Fruit fly (Drosophila melanogaster) whole organism: ENCODE measurements around the gene CG17193.

Experiments
- CG8478 ChIP-seq: fragments of >200 bp; optimal IDR thresholded peaks from 2 replicates; lab custom pipeline; 2018; ENCODE audit warnings: inconsistent platforms
- Dll ChIP-seq: fragments of >200 bp; optimal IDR thresholded peaks from 2 replicates; lab custom pipeline; 2017
- EcR ChIP-seq, 2 experiments: fragments of >200 bp; optimal IDR thresholded peaks; 2 replicates each; lab custom pipeline; 2017; ENCODE audit warnings: missing biosample characterization in 2 of 2, missing genetic modification characterization in 2 of 2, missing genetic modification reagents in 2 of 2
- pan ChIP-seq: fragments of >200 bp; optimal IDR thresholded peaks from 2 replicates; lab custom pipeline; 2017
- psq ChIP-seq: fragments of >200 bp; optimal IDR thresholded peaks from 2 replicates; lab custom pipeline; 2017
- usp ChIP-seq: fragments of >200 bp; optimal IDR thresholded peaks from 2 replicates; lab custom pipeline; 2017; ENCODE audit warnings: missing biosample characterization, missing genetic modification characterization, mixed read lengths

CG17193 gene

DNA sequence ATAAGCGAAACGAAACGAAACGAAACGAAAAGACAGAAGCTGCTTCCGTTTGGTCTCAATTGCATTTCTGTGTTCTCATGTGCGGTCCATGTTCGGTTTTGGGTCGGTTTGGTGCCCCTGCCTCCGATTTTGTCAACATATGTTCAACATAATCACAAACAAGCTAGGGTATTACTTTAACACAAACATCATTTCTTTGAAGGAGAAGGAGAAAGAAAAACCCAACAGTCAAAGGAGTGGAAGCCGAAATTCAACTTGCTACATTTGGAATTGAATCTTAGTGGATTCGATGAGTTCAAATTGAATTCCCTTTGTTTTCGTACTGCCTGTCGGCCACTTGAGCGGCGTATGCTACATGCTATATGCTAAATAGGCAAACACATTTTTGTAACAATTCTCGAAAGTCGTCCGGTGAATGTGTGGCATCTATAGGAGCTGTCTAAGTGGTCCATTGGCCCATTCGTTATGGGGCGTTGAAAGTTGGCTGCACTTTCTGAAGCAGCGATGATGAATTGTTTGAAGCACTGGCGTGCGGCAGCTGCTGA, 58.3 kb downstream of the CG17193 start:
- TF ChIP-seq usp (GFP tag; lab: Kevin White, UChicago) (no peak), pan (lab: Kevin White, UChicago) (no peak), CG8478 (lab: Kevin White, UChicago) (no peak), EcR (GFP tag; optimal IDR thresholded peaks at IDR 0.05; lab: Kevin White, UChicago) (no peak), Dll (lab: Kevin White, UChicago) (no peak), psq (lab: Kevin White, UChicago) (no peak)

DNA sequence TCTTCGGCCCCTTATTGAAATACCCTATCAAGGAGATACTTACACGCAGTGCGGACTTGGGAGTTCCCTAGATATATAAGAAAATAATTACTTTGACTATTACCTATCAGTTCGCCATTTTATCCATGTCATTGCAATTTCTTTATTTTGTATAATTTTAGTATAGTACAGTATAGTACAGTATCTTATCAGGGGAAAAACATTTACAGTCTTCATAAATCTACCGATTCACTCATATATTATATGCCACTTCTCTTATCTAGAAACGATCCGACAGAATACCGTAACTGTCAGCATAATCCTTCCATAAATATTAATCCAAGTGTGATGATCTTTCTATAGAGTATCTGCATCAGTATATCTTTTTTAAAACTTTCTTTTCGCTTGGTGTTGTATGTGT, 59.5 kb downstream of the CG17193 start:
- TF ChIP-seq usp (GFP tag; lab: Kevin White, UChicago) (no peak), Dll (lab: Kevin White, UChicago) (no peak), CG8478 (lab: Kevin White, UChicago) (no peak), psq (lab: Kevin White, UChicago) (no peak), pan (lab: Kevin White, UChicago) (no peak), EcR (GFP tag; optimal IDR thresholded peaks at IDR 0.05; lab: Kevin White, UChicago) (no peak)

DNA sequence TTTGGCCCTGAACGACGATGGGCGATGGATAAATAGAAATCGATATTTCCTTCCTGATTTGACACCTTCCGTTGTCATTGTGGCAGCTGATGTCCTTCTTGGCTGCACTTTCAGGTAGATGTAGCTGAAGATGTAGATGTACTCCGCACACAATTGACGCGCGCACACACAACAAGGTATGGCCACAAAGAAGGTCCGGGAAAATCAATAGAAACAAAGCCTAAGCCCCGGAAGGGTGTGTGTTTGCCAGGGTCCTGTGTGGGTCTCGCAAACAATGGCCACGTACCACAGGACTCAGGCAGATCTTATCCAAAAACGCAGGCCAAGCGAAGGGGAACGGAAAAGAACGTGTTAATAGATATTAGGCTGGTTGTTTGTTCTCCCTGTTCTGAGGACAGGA, 60.5 kb downstream of the CG17193 start:
- TF ChIP-seq EcR (GFP tag; optimal IDR thresholded peaks at IDR 0.05; lab: Kevin White, UChicago), result no peak
- TF ChIP-seq Dll (lab: Kevin White, UChicago), result no peak
- no peak for TF ChIP-seq psq (lab: Kevin White, UChicago)
- no peak for TF ChIP-seq usp (GFP tag; lab: Kevin White, UChicago)
- TF ChIP-seq CG8478 (lab: Kevin White, UChicago), result no peak
- TF ChIP-seq pan (lab: Kevin White, UChicago), result no peak
